Fruit fly (Drosophila melanogaster): Measurements from ENCODE around the gene CG31142.

The CG31142 gene

dm6 chr3R:23886270-23887095 is 42.6 kb upstream of the CG31142 start:
- TF ChIP-seq her (GFP tag; optimal IDR thresholded peaks at IDR 0.05) (peak; percentile 15), CG8290 (GFP tag; optimal IDR thresholded peaks at IDR 0.05) (peak; percentile 79), CG8290 (tag; optimal IDR thresholded peaks at IDR 0.05) (peak; percentile 19 to 88), CG14667 (GFP tag; IDR thresholded peaks at IDR 0.05) (peak; percentile 57), CG16863 (GFP tag; optimal IDR thresholded peaks at IDR 0.05) (peak; percentile 76), fd96Cb (tag; optimal IDR thresholded peaks at IDR 0.05) (peak; percentile 92), ato (GFP tag; IDR thresholded peaks at IDR 0.05; ENCODE audit: partially characterized antibody) (no peak), onecut (GFP tag; IDR thresholded peaks at IDR 0.05) (peak; percentile 77), slp2 (GFP tag; optimal IDR thresholded peaks at IDR 0.05) (peak; percentile 64), E2f2 (GFP tag; IDR thresholded peaks at IDR 0.05) (peak; percentile 69), croc (GFP tag; conservative IDR thresholded peaks at IDR 0.05) (peak; percentile 89), CG1603 (tag; optimal IDR thresholded peaks at IDR 0.05) (peak; percentile 76), CG17568 (GFP tag; optimal IDR thresholded peaks at IDR 0.05) (peak; percentile 66), CG10543 (GFP tag; optimal IDR thresholded peaks at IDR 0.05) (peak; percentile 30), dmrt11E (tag; optimal IDR thresholded peaks at IDR 0.05) (peak; percentile 96), CG6254 (GFP tag; optimal IDR thresholded peaks at IDR 0.05) (peak; percentile 91), CG18599 (GFP tag; optimal IDR thresholded peaks at IDR 0.05) (peak; percentile 73), CG9876 (GFP tag; optimal IDR thresholded peaks at IDR 0.05) (peak; percentile 32), CG5245 (GFP tag; optimal IDR thresholded peaks at IDR 0.05) (peak; percentile 82), zfh1 (GFP tag; IDR thresholded peaks at IDR 0.05) (peak; percentile 90), h (optimal IDR thresholded peaks at IDR 0.05) (no peak), cwo (GFP tag; optimal IDR thresholded peaks at IDR 0.05) (peak; percentile 60), so (GFP tag; IDR thresholded peaks at IDR 0.05) (peak; percentile 81; the same call in 2 of the 3 replicates), ewg (GFP tag; optimal IDR thresholded peaks at IDR 0.05) (peak; percentile 67), Bgb (GFP tag; IDR thresholded peaks at IDR 0.05; ENCODE audit: partially characterized antibody) (no peak), kni (GFP tag; optimal IDR thresholded peaks at IDR 0.05) (peak; percentile 80), unc-4 (GFP tag; IDR thresholded peaks at IDR 0.05; ENCODE audit: partially characterized antibody) (no peak), CG9797 (GFP tag; optimal IDR thresholded peaks at IDR 0.05) (peak; percentile 21), MESR4 (GFP tag; optimal IDR thresholded peaks at IDR 0.05) (peak; percentile 3), CG6765 (GFP tag; optimal IDR thresholded peaks at IDR 0.05) (no peak), CG10321 (GFP tag; IDR thresholded peaks at IDR 0.05) (no peak), shn (GFP tag; optimal IDR thresholded peaks at IDR 0.05) (peak; percentile 51), Dp (GFP tag; optimal IDR thresholded peaks at IDR 0.05) (no peak), eve (GFP tag; optimal IDR thresholded peaks at IDR 0.05) (peak; percentile 48 to 94), Ssrp (tag; optimal IDR thresholded peaks at IDR 0.05) (peak; percentile 91), CG3407 (GFP tag; optimal IDR thresholded peaks at IDR 0.05) (peak; percentile 80), Tbp (GFP tag; optimal IDR thresholded peaks at IDR 0.05) (no peak), sd (tag; optimal IDR thresholded peaks at IDR 0.05) (peak; percentile 81), ase (GFP tag; IDR thresholded peaks at IDR 0.05) (peak; percentile 78; the same call in 2 of the 3 replicates), lola (GFP tag; optimal IDR thresholded peaks at IDR 0.05) (peak in 1 of 3 experiments; percentile 96), ATbp (GFP tag; optimal IDR thresholded peaks at IDR 0.05) (peak; percentile 89), CG18011 (GFP tag; optimal IDR thresholded peaks at IDR 0.05) (peak; percentile 13), CG4730 (GFP tag; IDR thresholded peaks at IDR 0.05) (peak; percentile 64), Oli (tag; optimal IDR thresholded peaks at IDR 0.05) (peak; percentile 90), Hmx (GFP tag; optimal IDR thresholded peaks at IDR 0.05) (no peak), grn (GFP tag; optimal IDR thresholded peaks at IDR 0.05) (peak; percentile 19), Scr (GFP tag; IDR thresholded peaks at IDR 0.05; ENCODE audit: partially characterized antibody) (0 out of 2 replicates have a peak, but pooled peaks have one; percentile 29), al (GFP tag; IDR thresholded peaks at IDR 0.05) (peak; percentile 9; the same call in 1 of the 2 replicates)

Measured in whole organism, embryonic.